Worm (Caenorhabditis elegans) whole organism, late embryonic: Measurements from ENCODE around the gene ins-5.

Experiments
- F13H6.1 ChIP-seq: sonication (generic microtip); optimal IDR thresholded peaks from 2 replicates; lab custom pipeline; 2016; ENCODE audit warnings: missing genetic modification characterization, missing compliant biosample characterization
- K09A11.1 ChIP-seq: sonication (generic microtip); optimal IDR thresholded peaks from 2 replicates; lab custom pipeline; 2017; ENCODE audit warnings: antibody characterized with exemption, mild to moderate bottlenecking, missing genetic modification characterization, missing compliant biosample characterization; ENCODE audit not compliant: insufficient read depth
- ama-1 ChIP-seq: fragments of 150-350 bp; optimal IDR thresholded peaks from 2 replicates; lab custom pipeline; 2014
- hlh-30 ChIP-seq: sonication (generic microtip); optimal IDR thresholded peaks from 2 replicates; lab custom pipeline; 2017; ENCODE audit warnings: antibody characterized with exemption, missing genetic modification characterization, missing compliant biosample characterization; ENCODE audit not compliant: insufficient read depth
- nhr-11 ChIP-seq: fragments of 150-350 bp; optimal IDR thresholded peaks from 2 replicates; lab custom pipeline; 2014; ENCODE audit warnings: missing biosample characterization, missing genetic modification characterization
- pha-2 ChIP-seq: sonication (generic microtip); optimal IDR thresholded peaks from 2 replicates; lab custom pipeline; 2017; ENCODE audit warnings: mild to moderate bottlenecking, missing genetic modification characterization, missing compliant biosample characterization
- pros-1 ChIP-seq: fragments of 150-350 bp; optimal IDR thresholded peaks from 2 replicates; lab custom pipeline; 2014; ENCODE audit warnings: missing biosample characterization, missing genetic modification reagents, missing genetic modification characterization
- sox-2 ChIP-seq: fragments of 200-800 bp; sonication (Bioruptor generic); IDR thresholded peaks from 2 replicates; pipeline ENCODE4 v1.3.6; 2022; ENCODE audit warnings: missing genetic modification reagents, missing genetic modification characterization, missing compliant biosample characterization
- tbx-7 ChIP-seq: sonication (generic microtip); optimal IDR thresholded peaks from 2 replicates; lab custom pipeline; 2016; ENCODE audit warnings: missing genotype, missing genetic modification characterization, missing compliant biosample characterization

- TF ChIP-seq nhr-11 (tag; lab: Kevin White, UChicago) = no peak
- no peak for TF ChIP-seq pros-1 (tag; lab: Kevin White, UChicago)
- TF ChIP-seq tbx-7 = no peak
- no peak for TF ChIP-seq F13H6.1 (tag; lab: Kevin White, UChicago)
- no peak for TF ChIP-seq sox-2 (GFP tag; lab: Robert Waterston, UW)
- no peak for TF ChIP-seq K09A11.1
- TF ChIP-seq pha-2 (tag; lab: Kevin White, UChicago) = no peak
- no peak for TF ChIP-seq ama-1 (lab: Kevin White, UChicago)
- no peak for TF ChIP-seq hlh-30 (tag; lab: Kevin White, UChicago)
Measured at ce11 chrII:5990668-5991067, 6.7 kb upstream of the ins-5 start, which contains the start of gene ins-3.
